Fruit fly (Drosophila melanogaster) whole organism, prepupa: ENCODE data around the gene CG42846.

Source experiments
- CG10669 ChIP-seq: fragments of 200-800 bp; sonication (Bioruptor generic); optimal IDR thresholded peaks from 3 replicates; lab custom pipeline; 2018; ENCODE audit warnings: missing biosample characterization, mild to moderate bottlenecking, missing genetic modification characterization, moderate library complexity
- CG15336 ChIP-seq: fragments of 200-800 bp; sonication (Bioruptor generic); IDR thresholded peaks from 2 replicates; pipeline ENCODE4 v1.3.6; 2022; ENCODE audit warnings: missing biosample characterization, missing genetic modification characterization
- CG32006 ChIP-seq: fragments of 200-800 bp; sonication (Bioruptor generic); optimal IDR thresholded peaks from 3 replicates; lab custom pipeline; 2017; ENCODE audit warnings: missing biosample characterization, mild to moderate bottlenecking, missing genetic modification characterization
- CG3919 ChIP-seq: fragments of 200-800 bp; sonication (Bioruptor generic); optimal IDR thresholded peaks from 3 replicates; lab custom pipeline; 2016; ENCODE audit warnings: missing biosample characterization, missing genetic modification characterization
- CG4318 ChIP-seq: fragments of 200-800 bp; sonication (Bioruptor generic); optimal IDR thresholded peaks from 3 replicates; lab custom pipeline; 2017; ENCODE audit warnings: missing biosample characterization, mild to moderate bottlenecking, missing genetic modification characterization
- CG6276 ChIP-seq: fragments of 200-800 bp; sonication (Bioruptor generic); optimal IDR thresholded peaks from 2 replicates; lab custom pipeline; 2017; ENCODE audit warnings: missing biosample characterization, mild to moderate bottlenecking, missing genetic modification characterization
- CG6792 ChIP-seq: fragments of 200-800 bp; sonication (Bioruptor generic); optimal IDR thresholded peaks from 3 replicates; lab custom pipeline; 2016; ENCODE audit warnings: missing biosample characterization, missing genetic modification characterization
- CG6854 ChIP-seq: fragments of 200-800 bp; sonication (Bioruptor generic); optimal IDR thresholded peaks from 2 replicates; lab custom pipeline; 2017; ENCODE audit warnings: missing biosample characterization, mild to moderate bottlenecking, missing genetic modification characterization
- CG8319 ChIP-seq: fragments of 200-800 bp; sonication (Bioruptor generic); optimal IDR thresholded peaks from 3 replicates; lab custom pipeline; 2016; ENCODE audit warnings: missing biosample characterization, missing genetic modification characterization
- CG8632 ChIP-seq: fragments of 200-800 bp; sonication (Bioruptor generic); optimal IDR thresholded peaks from 3 replicates; lab custom pipeline; 2016; ENCODE audit warnings: missing biosample characterization, missing genetic modification characterization
- Eip75B ChIP-seq: fragments of 200-800 bp; sonication (Bioruptor generic); optimal IDR thresholded peaks from 3 replicates; lab custom pipeline; 2016; ENCODE audit warnings: missing biosample characterization, missing genetic modification characterization
- Eip78C ChIP-seq: fragments of 200-800 bp; sonication (Bioruptor generic); peaks from one replicate; lab custom pipeline; 2016; ENCODE audit warnings: missing biosample characterization, missing genetic modification characterization
- Eip93F ChIP-seq: fragments of 200-800 bp; sonication (Bioruptor generic); optimal IDR thresholded peaks from 2 replicates; lab custom pipeline; 2016; ENCODE audit warnings: missing biosample characterization, mild to moderate bottlenecking, missing genetic modification characterization
- Ets96B ChIP-seq: fragments of 200-800 bp; optimal IDR thresholded peaks from 2 replicates; lab custom pipeline; 2019; ENCODE audit warnings: missing biosample characterization, mild to moderate bottlenecking, missing genetic modification characterization, moderate library complexity
- Gug ChIP-seq: fragments of 200-800 bp; sonication (Bioruptor generic); IDR thresholded peaks from 2 replicates; pipeline ENCODE4 v1.3.6; 2022; ENCODE audit warnings: missing biosample characterization, missing genetic modification characterization
- Hr39 ChIP-seq: fragments of 200-800 bp; sonication (Bioruptor generic); optimal IDR thresholded peaks from 2 replicates; lab custom pipeline; 2016; ENCODE audit warnings: missing biosample characterization, missing genetic modification characterization
- Met ChIP-seq: fragments of 200-800 bp; sonication (Bioruptor generic); optimal IDR thresholded peaks from 3 replicates; lab custom pipeline; 2016; ENCODE audit warnings: missing biosample characterization, missing genetic modification characterization
- Smox ChIP-seq: fragments of 200-800 bp; sonication (Bioruptor generic); optimal IDR thresholded peaks from 3 replicates; lab custom pipeline; 2016; ENCODE audit warnings: missing biosample characterization, missing genetic modification characterization
- Sox14 ChIP-seq: fragments of 200-800 bp; sonication (Bioruptor generic); optimal IDR thresholded peaks from 3 replicates; lab custom pipeline; 2016; ENCODE audit warnings: missing biosample characterization, missing genetic modification characterization
- achi ChIP-seq: fragments of 200-800 bp; sonication (Bioruptor generic); optimal IDR thresholded peaks from 3 replicates; lab custom pipeline; 2016; ENCODE audit warnings: missing biosample characterization, missing genetic modification characterization
- acj6 ChIP-seq: fragments of 200-800 bp; sonication (Bioruptor generic); optimal IDR thresholded peaks from 3 replicates; lab custom pipeline; 2016; ENCODE audit warnings: missing biosample characterization, missing genetic modification characterization
- cyc ChIP-seq: fragments of 200-800 bp; sonication (Bioruptor generic); optimal IDR thresholded peaks from 3 replicates; lab custom pipeline; 2016; ENCODE audit warnings: missing biosample characterization, missing genetic modification characterization
- fd59A ChIP-seq: fragments of 200-800 bp; sonication (Bioruptor generic); optimal IDR thresholded peaks from 2 replicates; lab custom pipeline; 2017; ENCODE audit warnings: missing biosample characterization, mild to moderate bottlenecking, missing genetic modification characterization, missing genetic modification reagents
- fd85E ChIP-seq: fragments of 200-800 bp; sonication (Bioruptor generic); optimal IDR thresholded peaks from 3 replicates; lab custom pipeline; 2016; ENCODE audit warnings: missing biosample characterization, missing genetic modification characterization
- fkh ChIP-seq: fragments of 200-800 bp; sonication (Bioruptor generic); optimal IDR thresholded peaks from 3 replicates; lab custom pipeline; 2017; ENCODE audit warnings: missing biosample characterization, mild to moderate bottlenecking, missing genetic modification characterization, moderate library complexity
- lz ChIP-seq: fragments of 200-800 bp; sonication (Bioruptor generic); optimal IDR thresholded peaks from 3 replicates; lab custom pipeline; 2016; ENCODE audit warnings: missing biosample characterization, missing genetic modification characterization
- net ChIP-seq: fragments of 200-800 bp; sonication (Bioruptor generic); optimal IDR thresholded peaks from 3 replicates; lab custom pipeline; 2016; ENCODE audit warnings: missing biosample characterization, missing genetic modification characterization
- salr ChIP-seq, 2 experiments: fragments of 200-800 bp; sonication (Bioruptor generic); optimal IDR thresholded peaks; 3 replicates each; lab custom pipeline; 2016 to 2018; ENCODE audit warnings: missing biosample characterization in 2 of 2, missing genetic modification characterization in 2 of 2, mild to moderate bottlenecking in 1 of 2
- spab ChIP-seq: fragments of 200-800 bp; sonication (Bioruptor generic); optimal IDR thresholded peaks from 2 replicates; lab custom pipeline; 2017; ENCODE audit warnings: missing biosample characterization, mild to moderate bottlenecking, missing genetic modification characterization, missing genetic modification reagents
- svp ChIP-seq: fragments of 200-800 bp; sonication (Bioruptor generic); peaks from one replicate; lab custom pipeline; 2016; ENCODE audit warnings: missing biosample characterization, missing genetic modification characterization
- topi ChIP-seq: fragments of 200-800 bp; sonication (Bioruptor generic); optimal IDR thresholded peaks from 3 replicates; lab custom pipeline; 2016; ENCODE audit warnings: missing biosample characterization, missing genetic modification characterization
- vri ChIP-seq: fragments of 200-800 bp; sonication (Bioruptor generic); optimal IDR thresholded peaks from 3 replicates; lab custom pipeline; 2016; ENCODE audit warnings: missing biosample characterization, mild to moderate bottlenecking, missing genetic modification characterization

The CG42846 gene

DNA sequence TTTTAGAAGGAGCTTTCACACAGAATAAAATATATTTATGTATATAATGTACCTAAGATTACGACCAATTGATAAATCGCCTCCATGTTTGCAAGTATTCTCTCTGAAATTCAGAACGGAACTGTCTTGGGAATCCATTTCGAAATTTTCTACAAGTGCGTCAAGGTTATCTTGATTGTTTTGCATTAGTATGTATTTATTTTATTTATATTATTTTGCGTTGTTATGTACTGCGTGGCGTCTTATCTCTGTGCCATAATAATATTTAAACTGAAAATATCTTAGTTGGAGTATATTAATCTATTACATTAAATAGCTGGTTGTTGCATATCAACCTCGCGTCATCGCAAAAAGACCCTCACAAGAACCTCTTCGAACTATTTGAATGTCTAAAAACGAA is at the start of gene CG42846:
Gene CG42846 (minus strand): TSS at position 101 of the 400 bp plus-strand sequence.
- no peak for TF ChIP-seq CG32006 (GFP tag; lab: Kevin White, UChicago)
- TF ChIP-seq CG6854 (GFP tag; lab: Kevin White, UChicago), result no peak
- no peak for TF ChIP-seq CG8319
- TF ChIP-seq Eip78C (GFP tag; lab: Kevin White, UChicago), result no peak
- no peak for TF ChIP-seq topi (GFP tag; lab: Kevin White, UChicago)
- no peak for TF ChIP-seq spab (GFP tag; lab: Kevin White, UChicago)
- no peak for TF ChIP-seq vri (GFP tag; lab: Kevin White, UChicago)
- TF ChIP-seq salr (GFP tag; optimal IDR thresholded peaks at IDR 0.05; lab: Kevin White, UChicago), result no peak
- TF ChIP-seq CG6792 (GFP tag; lab: Kevin White, UChicago), result no peak
- TF ChIP-seq Sox14, result no peak
- TF ChIP-seq CG4318 (GFP tag; lab: Kevin White, UChicago), result no peak
- TF ChIP-seq CG3919 (GFP tag; lab: Kevin White, UChicago), result no peak
- no peak for TF ChIP-seq achi
- no peak for TF ChIP-seq cyc
- TF ChIP-seq CG10669 (GFP tag; lab: Kevin White, UChicago), result no peak
- TF ChIP-seq Gug (GFP tag; lab: Robert Waterston, UW), result no peak
- TF ChIP-seq CG15336 (GFP tag; lab: Robert Waterston, UW), result no peak
- no peak for TF ChIP-seq CG6276 (GFP tag; lab: Kevin White, UChicago)
- TF ChIP-seq Ets96B (tag; lab: Kevin White, UChicago), result no peak
- TF ChIP-seq, all 60 proteins: peak for 0

DNA sequence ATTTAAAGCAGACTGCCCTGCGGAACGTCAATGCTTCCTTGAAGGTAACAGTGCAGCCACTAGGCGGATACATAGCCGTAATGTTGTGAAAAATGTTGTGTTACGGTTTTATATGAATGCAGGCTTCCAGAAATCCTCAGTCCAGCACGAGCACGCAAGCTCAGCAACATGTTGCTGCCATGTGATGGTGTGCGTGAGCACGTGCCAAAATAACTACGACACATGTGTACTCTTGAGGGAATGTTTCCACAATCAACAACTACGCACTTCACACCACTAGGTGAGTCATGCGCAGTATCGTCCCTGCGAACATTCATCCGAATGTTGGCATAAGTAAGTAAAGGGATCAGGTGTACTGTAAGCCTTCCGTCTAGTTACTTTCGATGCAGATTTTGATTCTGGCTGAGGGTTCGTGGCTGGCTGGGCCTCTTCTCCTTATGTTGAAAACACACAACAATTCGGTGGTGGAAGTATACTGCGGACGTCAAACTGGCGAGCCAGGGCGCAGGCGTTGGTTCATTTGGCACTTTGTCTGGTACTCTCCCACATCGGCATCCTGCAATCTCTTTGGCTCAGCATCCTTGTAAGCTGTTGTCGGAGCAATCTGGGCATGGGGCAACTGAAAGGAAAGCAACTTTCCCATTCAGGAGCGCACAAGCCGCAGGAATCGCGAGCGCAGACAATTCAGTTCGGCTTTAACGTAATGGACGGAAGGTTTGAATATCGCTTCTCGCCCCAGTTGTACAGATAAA is 45.5 kb upstream of the CG42846 start, which contains the start of gene RhoGEF3:
Gene RhoGEF3 (plus strand): TSS at position 702 of the 752 bp plus-strand sequence.
- TF ChIP-seq fd85E (GFP tag; lab: Kevin White, UChicago), result no peak
- TF ChIP-seq, all 60 proteins: peak for 0

DNA sequence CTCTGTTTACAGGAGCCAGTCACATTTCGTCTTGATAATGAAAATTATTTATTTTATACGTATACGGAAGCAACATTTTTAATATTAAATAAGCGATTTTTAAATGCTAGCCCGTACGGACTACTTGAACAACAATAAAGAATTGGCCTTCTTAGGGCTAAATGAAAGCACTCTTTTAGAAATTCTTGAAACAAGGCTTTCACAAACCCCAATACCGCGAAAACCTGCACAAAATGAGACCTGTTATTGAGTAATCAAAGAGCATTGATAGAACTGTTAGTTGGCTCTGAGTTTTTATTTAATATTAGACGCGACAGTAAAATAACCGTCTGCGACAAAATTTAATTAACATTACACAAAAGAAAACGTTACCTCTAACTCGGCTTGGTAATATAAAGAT is 43.5 kb upstream of the CG42846 start, which contains the start of gene ttm2:
Gene ttm2 (plus strand): TSS at position 301 of the 400 bp plus-strand sequence.
- TF ChIP-seq CG10669 (GFP tag; lab: Kevin White, UChicago), result no peak
- no peak for TF ChIP-seq fkh (GFP tag; lab: Kevin White, UChicago)
- no peak for TF ChIP-seq vri (GFP tag; lab: Kevin White, UChicago)
- no peak for TF ChIP-seq Ets96B (tag; lab: Kevin White, UChicago)
- no peak for TF ChIP-seq Smox (GFP tag; lab: Kevin White, UChicago)
- TF ChIP-seq fd59A (GFP tag; lab: Kevin White, UChicago), result no peak

DNA sequence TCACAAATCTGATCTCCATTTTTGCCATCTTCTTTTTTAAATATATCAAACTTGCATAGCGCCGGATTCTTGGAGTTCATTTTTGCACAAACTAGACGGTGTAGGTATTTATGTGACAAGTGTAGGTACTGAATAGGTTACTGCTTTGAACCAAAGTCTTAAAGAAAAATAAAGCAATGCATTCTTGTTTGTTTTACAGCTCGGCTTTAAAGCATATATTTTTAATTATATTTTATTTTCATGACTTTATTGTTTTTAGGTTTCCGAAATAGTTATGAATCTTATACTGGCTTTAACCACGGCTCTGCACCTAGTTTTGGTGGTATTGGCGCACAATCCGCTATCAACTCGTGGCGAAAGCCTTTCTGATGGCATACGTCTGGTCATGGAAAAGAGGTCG is 41.9 kb upstream of the CG42846 start, which contains the start of gene CG32845:
Gene CG32845 (minus strand): TSS at position 101 of the 400 bp plus-strand sequence.
- no peak for TF ChIP-seq Eip93F (GFP tag; lab: Kevin White, UChicago)
- no peak for TF ChIP-seq Met (GFP tag; lab: Kevin White, UChicago)
- TF ChIP-seq CG32006 (GFP tag; lab: Kevin White, UChicago), result no peak
- TF ChIP-seq Hr39 (GFP tag; lab: Kevin White, UChicago), result no peak
- TF ChIP-seq CG8632 (GFP tag; lab: Kevin White, UChicago), result no peak
- TF ChIP-seq fd59A (GFP tag; lab: Kevin White, UChicago), result no peak
- no peak for TF ChIP-seq Eip75B (GFP tag; lab: Kevin White, UChicago)
- no peak for TF ChIP-seq salr (GFP tag; optimal IDR thresholded peaks at IDR 0.05; lab: Kevin White, UChicago)
- TF ChIP-seq Eip78C (GFP tag; lab: Kevin White, UChicago), result no peak
- TF ChIP-seq lz (GFP tag; lab: Kevin White, UChicago), result no peak
- TF ChIP-seq CG6854 (GFP tag; lab: Kevin White, UChicago), result no peak
- no peak for TF ChIP-seq acj6 (GFP tag; lab: Kevin White, UChicago)
- TF ChIP-seq net (GFP tag; lab: Kevin White, UChicago), result no peak
- no peak for TF ChIP-seq svp (GFP tag; lab: Kevin White, UChicago)
